Fruit fly (Drosophila melanogaster): ENCODE results near the gene CG3610.

CG3610 gene

dm6 chr3R:14798626-14799258 lies 46.1 kb upstream of the CG3610 start, which contains the start of gene CG14856 (continued):
- peak; percentile 14 for TF ChIP-seq kni (GFP tag; optimal IDR thresholded peaks at IDR 0.05)
- TF ChIP-seq Elba2 (GFP tag; optimal IDR thresholded peaks at IDR 0.05), result no peak
- TF ChIP-seq ems (GFP tag; optimal IDR thresholded peaks at IDR 0.05), result no peak
- TF ChIP-seq CG10366 (GFP tag; IDR thresholded peaks at IDR 0.05), result no peak
- TF ChIP-seq bcd (GFP tag; optimal IDR thresholded peaks at IDR 0.05), result no peak
- no peak for TF ChIP-seq dysf (GFP tag; IDR thresholded peaks at IDR 0.05)
- TF ChIP-seq fu2 (GFP tag; optimal IDR thresholded peaks at IDR 0.05), result no peak
- TF ChIP-seq Optix (GFP tag; IDR thresholded peaks at IDR 0.05), result no peak
- no peak for TF ChIP-seq CG6689 (GFP tag; IDR thresholded peaks at IDR 0.05)
- TF ChIP-seq Lpt (GFP tag; optimal IDR thresholded peaks at IDR 0.05), result no peak
- no peak for TF ChIP-seq abd-A (tag; optimal IDR thresholded peaks at IDR 0.05)
- no peak for TF ChIP-seq Lhr (GFP tag; optimal IDR thresholded peaks at IDR 0.05)
- peak; percentile 48; the same call in 1 of the 2 replicates for TF ChIP-seq Bgb (GFP tag; IDR thresholded peaks at IDR 0.05; ENCODE audit: partially characterized antibody)
- TF ChIP-seq gfzf (GFP tag; optimal IDR thresholded peaks at IDR 0.05), result no peak
- TF ChIP-seq CG11696 (GFP tag; IDR thresholded peaks at IDR 0.05), result no peak
- peak; percentile 9 for TF ChIP-seq CG3281 (GFP tag; optimal IDR thresholded peaks at IDR 0.05)
- peak; percentile 70; the same call in 1 of the 4 replicates for TF ChIP-seq chinmo (GFP tag; IDR thresholded peaks at IDR 0.05; ENCODE audit: partially characterized antibody)
- no peak for TF ChIP-seq CG31365 (tag; optimal IDR thresholded peaks at IDR 0.05)
- TF ChIP-seq CG9817 (tag; optimal IDR thresholded peaks at IDR 0.05), result no peak
- peak; percentile 54; the same call in 1 of the 3 replicates for TF ChIP-seq sr (GFP tag; IDR thresholded peaks at IDR 0.05)
- no peak for TF ChIP-seq Xbp1 (GFP tag; optimal IDR thresholded peaks at IDR 0.05)
- TF ChIP-seq Med (GFP tag), result peak; percentile 76
- no peak for TF ChIP-seq Rx (GFP tag; IDR thresholded peaks at IDR 0.05)
- no peak for TF ChIP-seq CG14710 (tag; optimal IDR thresholded peaks at IDR 0.05)
- TF ChIP-seq Bteb2 (GFP tag; optimal IDR thresholded peaks at IDR 0.05), result no peak
- TF ChIP-seq CG10209 (GFP tag; optimal IDR thresholded peaks at IDR 0.05), result no peak
- 0 out of 3 replicates have a peak, but pooled peaks have one; percentile 25 for TF ChIP-seq otp (GFP tag; IDR thresholded peaks at IDR 0.05)
- no peak for TF ChIP-seq D19A (tag; optimal IDR thresholded peaks at IDR 0.05)
- peak; percentile 72 for TF ChIP-seq CG3163 (GFP tag; optimal IDR thresholded peaks at IDR 0.05)
- no peak for TF ChIP-seq CG6854 (GFP tag; optimal IDR thresholded peaks at IDR 0.05)
- 0 out of 2 replicates have a peak, but pooled peaks have one; percentile 40 for TF ChIP-seq sob (GFP tag; IDR thresholded peaks at IDR 0.05)
- TF ChIP-seq CG30020 (tag; optimal IDR thresholded peaks at IDR 0.05), result no peak
- TF ChIP-seq CG43689 (GFP tag; IDR thresholded peaks at IDR 0.05), result no peak
- TF ChIP-seq CG3726 (GFP tag; IDR thresholded peaks at IDR 0.05), result no peak
- TF ChIP-seq CG31224 (GFP tag; IDR thresholded peaks at IDR 0.05), result no peak
- TF ChIP-seq CG6254 (GFP tag; optimal IDR thresholded peaks at IDR 0.05), result no peak
- no peak for TF ChIP-seq Eip74EF (GFP tag; optimal IDR thresholded peaks at IDR 0.05)
- no peak for TF ChIP-seq CG34224 (GFP tag; IDR thresholded peaks at IDR 0.05; ENCODE audit: partially characterized antibody)
- TF ChIP-seq CG13894 (tag; optimal IDR thresholded peaks at IDR 0.05), result no peak
- no peak; the same call in 2 of the 3 replicates for TF ChIP-seq so (GFP tag; IDR thresholded peaks at IDR 0.05)
- TF ChIP-seq oc (tag; optimal IDR thresholded peaks at IDR 0.05), result peak; percentile 45
- no peak for TF ChIP-seq CTCF (GFP tag; optimal IDR thresholded peaks at IDR 0.05)
- TF ChIP-seq sens (GFP tag), result peak; percentile 72
- TF ChIP-seq CG34422 (GFP tag; IDR thresholded peaks at IDR 0.05), result no peak
- TF ChIP-seq fd102C (GFP tag; optimal IDR thresholded peaks at IDR 0.05), result no peak
- TF ChIP-seq Dbx (GFP tag; IDR thresholded peaks at IDR 0.05), result no peak
- peak; percentile 5 for TF ChIP-seq odd (GFP tag; optimal IDR thresholded peaks at IDR 0.05)
- no peak for TF ChIP-seq Nf-YA (GFP tag; IDR thresholded peaks at IDR 0.05)
- TF ChIP-seq CG12219 (GFP tag; optimal IDR thresholded peaks at IDR 0.05), result no peak
- TF ChIP-seq lola (GFP tag; optimal IDR thresholded peaks at IDR 0.05), result no peak
- TF ChIP-seq esg (GFP tag; conservative IDR thresholded peaks at IDR 0.05), result no peak
